Worm (Caenorhabditis elegans) whole organism, late embryonic: ENCODE measurements around the gene cyp-33C11.

Experiments used
- C08G9.2 ChIP-seq: sonication (generic microtip); optimal IDR thresholded peaks from 2 replicates; lab custom pipeline; 2016; ENCODE audit warnings: mild to moderate bottlenecking, missing genetic modification characterization, moderate library complexity, missing compliant biosample characterization
- C38D4.7 ChIP-seq: fragments of 200-800 bp; sonication (Bioruptor generic); optimal IDR thresholded peaks from 2 replicates; lab custom pipeline; 2018; ENCODE audit warnings: mild to moderate bottlenecking, missing genetic modification characterization, moderate library complexity, missing compliant biosample characterization
- ahr-1 ChIP-seq: sonication (generic microtip); optimal IDR thresholded peaks from 2 replicates; lab custom pipeline; 2016; ENCODE audit warnings: missing genetic modification characterization, missing compliant biosample characterization
- ceh-2 ChIP-seq: sonication (generic microtip); optimal IDR thresholded peaks from 2 replicates; lab custom pipeline; 2016; ENCODE audit warnings: missing genotype, missing genetic modification characterization, missing compliant biosample characterization
- ceh-24 ChIP-seq: sonication (generic microtip); optimal IDR thresholded peaks from 2 replicates; lab custom pipeline; 2016; ENCODE audit warnings: mild to moderate bottlenecking, missing genetic modification characterization, missing compliant biosample characterization
- ceh-9 ChIP-seq: sonication (generic microtip); optimal IDR thresholded peaks from 2 replicates; lab custom pipeline; 2016; ENCODE audit warnings: mild to moderate bottlenecking, missing genetic modification characterization, inconsistent platforms, missing compliant biosample characterization
- dmd-4 ChIP-seq: sonication (generic microtip); optimal IDR thresholded peaks from 2 replicates; lab custom pipeline; 2016; ENCODE audit warnings: borderline replicate concordance, missing genetic modification characterization, missing compliant biosample characterization
- elt-4 ChIP-seq: sonication (generic microtip); optimal IDR thresholded peaks from 2 replicates; lab custom pipeline; 2016; ENCODE audit warnings: missing genetic modification characterization, missing compliant biosample characterization
- eyg-1 ChIP-seq: sonication (generic microtip); optimal IDR thresholded peaks from 2 replicates; lab custom pipeline; 2016; ENCODE audit warnings: missing genotype, missing genetic modification characterization, missing compliant biosample characterization
- fkh-10 ChIP-seq: fragments of 150-350 bp; optimal IDR thresholded peaks from 2 replicates; lab custom pipeline; 2014; ENCODE audit warnings: missing biosample characterization, missing genetic modification reagents, missing genetic modification characterization
- hlh-13 ChIP-seq: fragments of 200-800 bp; sonication (Bioruptor generic); optimal IDR thresholded peaks from 2 replicates; lab custom pipeline; 2018; ENCODE audit warnings: mild to moderate bottlenecking, missing genetic modification characterization, missing compliant biosample characterization
- hlh-30 ChIP-seq: sonication (generic microtip); optimal IDR thresholded peaks from 2 replicates; lab custom pipeline; 2017; ENCODE audit warnings: antibody characterized with exemption, missing genetic modification characterization, missing compliant biosample characterization; ENCODE audit not compliant: insufficient read depth
- hlh-8 ChIP-seq: sonication (generic microtip); optimal IDR thresholded peaks from 2 replicates; lab custom pipeline; 2016; ENCODE audit warnings: missing genotype, missing genetic modification characterization, missing compliant biosample characterization
- lim-6 ChIP-seq: sonication (generic microtip); optimal IDR thresholded peaks from 2 replicates; lab custom pipeline; 2016; ENCODE audit warnings: missing genetic modification characterization, missing compliant biosample characterization
- nfya-1 ChIP-seq: sonication (generic microtip); optimal IDR thresholded peaks from 2 replicates; lab custom pipeline; 2017; ENCODE audit warnings: missing genetic modification characterization, mild to moderate bottlenecking, missing compliant biosample characterization, antibody characterized with exemption, moderate library complexity
- nhr-232 ChIP-seq: sonication (generic microtip); optimal IDR thresholded peaks from 2 replicates; lab custom pipeline; 2016; ENCODE audit warnings: missing genetic modification characterization, missing compliant biosample characterization
- pax-1 ChIP-seq: fragments of 150-350 bp; optimal IDR thresholded peaks from 2 replicates; lab custom pipeline; 2014; ENCODE audit warnings: missing biosample characterization, missing genetic modification characterization
- pha-4 ChIP-seq: fragments of 150-350 bp; optimal IDR thresholded peaks from 2 replicates; lab custom pipeline; 2018; ENCODE audit warnings: missing biosample characterization, missing genetic modification reagents, missing genetic modification characterization
- pros-1 ChIP-seq: fragments of 150-350 bp; optimal IDR thresholded peaks from 2 replicates; lab custom pipeline; 2014; ENCODE audit warnings: missing biosample characterization, missing genetic modification reagents, missing genetic modification characterization
- tbx-2 ChIP-seq: sonication (generic microtip); optimal IDR thresholded peaks from 2 replicates; lab custom pipeline; 2016; ENCODE audit warnings: missing genetic modification characterization, missing compliant biosample characterization
- unc-3 ChIP-seq, 2 experiments: fragments of 200-800 bp in 1 of 2; sonication (Bioruptor generic) in 1 of 2; sonication (generic microtip) in 1 of 2; conservative IDR thresholded peaks in 1 of 2; optimal IDR thresholded peaks in 1 of 2; 2 replicates each; pipeline versions ENCODE4 v1.3.6 to Lab custom; 2016 to 2022; ENCODE audit warnings: missing compliant biosample characterization in 2 of 2, missing genetic modification characterization in 2 of 2, missing genetic modification reagents in 1 of 2
- unc-55 ChIP-seq: sonication (generic microtip); optimal IDR thresholded peaks from 2 replicates; lab custom pipeline; 2017; ENCODE audit warnings: missing biosample characterization, missing genetic modification reagents, missing genetic modification characterization
- unc-86 ChIP-seq: sonication (generic microtip); optimal IDR thresholded peaks from 2 replicates; lab custom pipeline; 2016; ENCODE audit warnings: missing genetic modification characterization, missing compliant biosample characterization
- ztf-16 ChIP-seq: sonication (generic microtip); optimal IDR thresholded peaks from 2 replicates; lab custom pipeline; 2017; ENCODE audit warnings: missing genetic modification characterization, missing compliant biosample characterization

The cyp-33C11 gene

DNA sequence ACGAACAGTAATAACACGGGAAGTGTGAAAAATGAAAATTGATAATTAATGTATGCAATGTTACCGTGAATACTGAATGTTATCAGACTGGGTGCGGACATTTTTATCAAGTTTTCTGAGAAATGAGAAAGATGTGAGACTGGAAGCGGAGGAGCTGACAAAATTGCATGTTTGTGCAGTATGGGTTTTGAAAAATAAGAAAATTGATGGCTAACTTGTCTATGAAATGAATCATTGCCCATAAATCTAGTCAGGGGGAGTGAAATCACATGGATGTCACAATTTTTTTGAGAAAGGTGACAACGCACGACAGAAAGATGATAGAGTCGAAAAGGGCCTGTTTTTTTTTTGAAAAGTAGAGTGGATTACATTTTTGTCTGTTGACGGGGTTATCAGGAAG lies 41.4 kb downstream of the cyp-33C11 start, which contains the start of gene sru-24:
Gene sru-24, minus strand, starts transcription at position 101 of the 400 bp plus-strand sequence.
- no peak for TF ChIP-seq ahr-1 (tag; lab: Kevin White, UChicago)
- no peak for TF ChIP-seq lim-6 (tag; lab: Kevin White, UChicago)
- no peak for TF ChIP-seq ceh-24 (tag; lab: Kevin White, UChicago)
- no peak for TF ChIP-seq unc-86 (tag; lab: Kevin White, UChicago)
- no peak for TF ChIP-seq eyg-1 (tag; lab: Kevin White, UChicago)
- no peak for TF ChIP-seq hlh-13 (GFP tag; lab: Kevin White, UChicago)
- no peak for TF ChIP-seq dmd-4 (tag; lab: Kevin White, UChicago)
- no peak for TF ChIP-seq fkh-10
- no peak for TF ChIP-seq ceh-9 (tag; lab: Kevin White, UChicago)
- no peak for TF ChIP-seq unc-55 (GFP tag; lab: Kevin White, UChicago)
- TF ChIP-seq unc-3 (GFP tag; conservative IDR thresholded peaks at IDR 0.05; lab: Robert Waterston, UW), result no peak
- no peak for TF ChIP-seq unc-3 (tag; optimal IDR thresholded peaks at IDR 0.05; lab: Kevin White, UChicago)
- TF ChIP-seq elt-4, result no peak
- TF ChIP-seq nfya-1 (tag; lab: Kevin White, UChicago), result no peak
- TF ChIP-seq ztf-16, result no peak
- no peak for TF ChIP-seq C08G9.2 (tag; lab: Kevin White, UChicago)
- no peak for TF ChIP-seq tbx-2 (tag; lab: Kevin White, UChicago)
- no peak for TF ChIP-seq pros-1 (tag; lab: Kevin White, UChicago)
- TF ChIP-seq pha-4, result no peak
- TF ChIP-seq ceh-2 (tag; lab: Kevin White, UChicago), result no peak

DNA sequence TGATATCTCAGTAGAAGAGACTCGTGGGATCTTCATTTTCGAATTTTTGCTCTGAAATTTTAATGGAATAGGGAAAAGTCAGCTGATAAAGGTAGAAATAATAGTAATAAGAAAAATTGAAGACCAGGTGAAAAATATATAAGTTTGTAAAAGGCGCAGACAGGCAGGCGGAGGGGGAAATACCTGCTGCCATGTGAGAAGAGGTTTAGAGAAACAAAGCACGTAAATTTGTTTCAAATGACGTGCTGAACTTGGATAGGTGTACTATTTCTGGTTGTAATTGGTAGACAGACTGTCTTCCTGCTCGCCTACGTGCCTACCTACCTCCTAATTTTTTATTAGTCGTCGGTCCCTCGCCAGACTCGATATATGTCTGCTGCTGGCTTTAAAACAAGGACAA lies 45.3 kb downstream of the cyp-33C11 start, which contains the start of gene nhr-180:
Gene nhr-180, minus strand, starts transcription at position 52 of the 400 bp plus-strand sequence.
- no peak for TF ChIP-seq C38D4.7 (GFP tag; lab: Kevin White, UChicago)

DNA sequence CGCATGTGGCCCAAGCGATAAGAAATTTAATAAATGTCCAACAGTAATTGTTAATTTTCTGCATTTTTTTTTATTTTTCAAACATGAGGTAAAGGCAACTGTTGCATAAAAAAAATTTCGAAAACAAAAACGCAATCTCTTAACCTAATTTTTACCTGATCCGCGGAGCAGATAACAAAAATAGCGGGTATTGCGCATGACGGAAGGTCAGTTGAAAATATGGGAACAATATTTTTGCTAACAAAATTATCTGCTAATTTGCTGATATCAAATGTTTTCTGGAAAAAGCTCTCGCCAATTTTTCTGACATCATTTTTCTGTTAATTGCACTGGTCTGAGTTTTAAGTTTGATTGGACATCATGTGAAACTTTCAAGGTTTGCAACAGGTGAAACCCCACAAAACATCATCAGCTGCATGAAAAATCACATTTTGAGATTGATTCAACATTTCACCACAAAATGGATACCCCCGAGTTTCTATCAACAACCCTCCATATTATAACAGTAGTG lies 48.4 kb downstream of the cyp-33C11 start, which contains the start of the genes F31F4.11 and srh-266:
Gene F31F4.11, minus strand, starts transcription at position 101 of the 511 bp plus-strand sequence.
Gene srh-266, plus strand, starts transcription at position 461 of the 511 bp plus-strand sequence.
- TF ChIP-seq pha-4, result no peak
- no peak for TF ChIP-seq hlh-8 (tag; lab: Kevin White, UChicago)
- no peak for TF ChIP-seq pax-1 (tag; lab: Kevin White, UChicago)
- no peak for TF ChIP-seq nhr-232 (tag; lab: Kevin White, UChicago)
- no peak for TF ChIP-seq dmd-4 (tag; lab: Kevin White, UChicago)
- no peak for TF ChIP-seq hlh-30 (tag; lab: Kevin White, UChicago)
- TF ChIP-seq, all 69 proteins: peak for 0
